Worm (Caenorhabditis elegans) whole organism, L1 larva: ENCODE data around the gene W05H9.4.

Source experiments
- egl-27 ChIP-seq, 2 experiments: fragments of 150-350 bp in 1 of 2; sonication (generic microtip); optimal IDR thresholded peaks; 3 replicates each; lab custom pipeline; 2017 to 2018; ENCODE audit warnings: missing biosample characterization in 2 of 2, missing genetic modification characterization in 2 of 2, missing genetic modification reagents in 2 of 2
- fkh-4 ChIP-seq: sonication (generic microtip); optimal IDR thresholded peaks from 2 replicates; lab custom pipeline; 2016; ENCODE audit warnings: missing compliant biosample characterization, missing genetic modification characterization, borderline replicate concordance
- nhr-20 ChIP-seq: sonication (generic microtip); optimal IDR thresholded peaks from 2 replicates; lab custom pipeline; 2016; ENCODE audit warnings: mild to moderate bottlenecking, missing genetic modification characterization, missing compliant biosample characterization

- TF ChIP-seq egl-27 (tag; optimal IDR thresholded peaks at IDR 0.05; lab: Kevin White, UChicago) (no peak), fkh-4 (no peak), nhr-20 (tag; lab: Kevin White, UChicago) (no peak)
Observed at ce11 chrX:6299641-6300240, 36.3 kb downstream of the W05H9.4 start, which contains the start of gene cest-16.
